Fruit fly (Drosophila melanogaster) whole organism, embryonic: Measurements from ENCODE around the gene CG11726.

Experiments
- Hr51 ChIP-seq, 2 experiments: fragments of 200-800 bp; sonication (Bioruptor generic); optimal IDR thresholded peaks; 2 replicates in 1 of 2; 3 replicates in 1 of 2; lab custom pipeline; 2016 to 2018; ENCODE audit warnings: missing biosample characterization in 2 of 2, missing genetic modification characterization in 2 of 2, mild to moderate bottlenecking in 1 of 2, moderate library complexity in 1 of 2
- pan ChIP-seq, 4 experiments: fragments of >200 bp in 3 of 4; fragments of 200-800 bp in 1 of 4; sonication (Bioruptor generic) in 1 of 4; optimal IDR thresholded peaks in 3 of 4; IDR thresholded peaks in 1 of 4; 2 replicates each; pipeline versions ENCODE4 v1.3.6 to Lab custom; 2017 to 2022; ENCODE audit warnings: missing biosample characterization in 2 of 4, missing genetic modification characterization in 2 of 4, mixed read lengths in 1 of 4

- TF ChIP-seq pan (optimal IDR thresholded peaks at IDR 0.05; lab: Kevin White, UChicago) (no peak), pan (GFP tag; optimal IDR thresholded peaks at IDR 0.05 in 1 of 2, IDR thresholded peaks at IDR 0.05 in 1 of 2) (no peak), Hr51 (GFP tag; optimal IDR thresholded peaks at IDR 0.05; lab: Kevin White, UChicago) (no peak)
These were observed 49.0 kb upstream of the CG11726 start for dm6 chr3L:11345536-11345935.
